Worm (Caenorhabditis elegans) whole organism, midembryonic: ENCODE measurements around the gene lin-5.
A peak's percentile ranks its signal among the peaks of the same experiment; 100 is the strongest.

ENCODE experiments used
- T22C8.4 ChIP-seq: fragments of 200-800 bp; sonication (Bioruptor generic); IDR thresholded peaks from 2 replicates; pipeline ENCODE4 v1.3.6; 2022; ENCODE audit warnings: missing genetic modification characterization, missing compliant biosample characterization
- cog-1 ChIP-seq: sonication (generic microtip); optimal IDR thresholded peaks from 2 replicates; lab custom pipeline; 2016; ENCODE audit warnings: missing genetic modification characterization, missing compliant biosample characterization
- flt-1 ChIP-seq: fragments of 200-800 bp; sonication (Bioruptor generic); IDR thresholded peaks from 2 replicates; pipeline ENCODE4 v1.3.6; 2022; ENCODE audit warnings: missing genetic modification characterization, missing compliant biosample characterization
- klf-2 ChIP-seq: fragments of 200-800 bp; sonication (Bioruptor generic); conservative IDR thresholded peaks from 2 replicates; pipeline ENCODE4 v1.3.6; 2022; ENCODE audit warnings: missing genetic modification reagents, missing genetic modification characterization, missing compliant biosample characterization
- med-1 ChIP-seq: sonication (generic microtip); optimal IDR thresholded peaks from 2 replicates; lab custom pipeline; 2017; ENCODE audit warnings: missing genetic modification characterization, mild to moderate bottlenecking, missing compliant biosample characterization, antibody characterized with exemption, missing genetic modification reagents; ENCODE audit not compliant: insufficient read depth
- ref-1 ChIP-seq: fragments of 200-800 bp; sonication (Bioruptor generic); conservative IDR thresholded peaks from 2 replicates; pipeline ENCODE4 v1.3.6; 2022; ENCODE audit warnings: missing genetic modification reagents, missing genetic modification characterization, missing compliant biosample characterization
- tab-1 ChIP-seq: fragments of 200-800 bp; sonication (Bioruptor generic); IDR thresholded peaks from 2 replicates; pipeline ENCODE4 v1.3.6; 2022; ENCODE audit warnings: missing genetic modification characterization, missing compliant biosample characterization
- ztf-23 ChIP-seq: fragments of 200-800 bp; sonication (Bioruptor generic); IDR thresholded peaks from 2 replicates; pipeline ENCODE4 v1.3.6; 2022; ENCODE audit warnings: missing genetic modification reagents, missing genetic modification characterization, missing compliant biosample characterization
- ztf-29 ChIP-seq: fragments of 200-800 bp; sonication (Bioruptor generic); IDR thresholded peaks from 2 replicates; pipeline ENCODE4 v1.3.6; 2022; ENCODE audit warnings: missing genetic modification reagents, missing genetic modification characterization, missing compliant biosample characterization

The lin-5 gene

DNA sequence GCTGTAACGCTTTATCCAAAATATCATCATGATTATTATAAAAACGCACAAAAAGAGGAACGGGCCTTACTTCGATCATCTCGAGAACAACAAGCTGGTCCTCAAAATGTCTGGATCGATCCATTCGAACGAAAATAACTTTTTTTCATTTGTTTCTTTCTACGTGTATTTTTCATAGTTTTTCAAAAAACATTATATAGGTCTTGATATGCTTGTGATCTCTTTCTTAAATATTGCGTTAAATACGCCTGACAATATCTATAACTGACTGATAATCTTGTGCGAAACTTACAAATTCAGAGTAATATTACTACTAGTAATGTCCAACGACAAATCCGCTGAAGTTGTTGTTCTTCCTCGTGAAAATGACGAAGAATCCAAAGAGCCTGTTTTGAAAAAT, 2.3 kb upstream of the lin-5 start, which contains the start of gene sds-22:
TSS of gene sds-22 (plus strand) at position 301 of the 400 bp plus-strand sequence.
- no peak for TF ChIP-seq tab-1
- TF ChIP-seq ztf-23 (GFP tag; lab: Robert Waterston, UW), result no peak
- TF ChIP-seq flt-1 (GFP tag; lab: Robert Waterston, UW), result no peak
- TF ChIP-seq klf-2 (GFP tag; lab: Robert Waterston, UW), result no peak

DNA sequence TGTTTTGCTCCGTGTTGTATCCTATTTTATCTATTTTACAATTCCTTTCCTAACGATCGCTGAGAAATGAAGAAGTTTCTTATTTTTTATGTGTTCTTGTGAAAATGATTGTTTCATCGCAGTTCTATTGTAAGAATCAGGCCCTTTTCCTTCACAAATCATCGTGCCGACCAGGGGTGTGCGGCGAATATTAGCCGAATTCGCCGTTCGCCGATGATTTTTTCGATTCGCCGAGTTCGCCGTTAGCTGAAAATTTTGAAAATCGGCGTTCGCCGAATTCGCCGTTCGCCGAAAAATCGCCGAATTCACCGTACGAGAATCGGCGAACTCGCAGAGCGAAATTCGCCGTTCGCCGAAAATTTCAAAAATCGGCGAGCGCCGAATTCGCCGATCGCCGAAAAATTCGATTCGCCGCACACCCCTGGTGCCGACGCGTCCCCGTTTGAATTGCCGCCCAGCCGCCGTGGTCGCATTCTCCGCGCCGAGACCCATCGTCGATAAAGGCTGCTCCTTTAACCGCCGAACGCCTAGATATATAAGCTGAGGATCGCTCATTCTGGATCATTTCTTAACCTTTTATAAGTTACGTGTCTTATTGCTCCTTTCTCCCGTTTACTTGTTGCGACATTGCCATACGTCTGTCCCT, 3.2 kb downstream of the lin-5 start:
- no peak for TF ChIP-seq ztf-29 (GFP tag; lab: Robert Waterston, UW)
- no peak for TF ChIP-seq cog-1 (tag; lab: Kevin White, UChicago)
- no peak for TF ChIP-seq flt-1 (GFP tag; lab: Robert Waterston, UW)

DNA sequence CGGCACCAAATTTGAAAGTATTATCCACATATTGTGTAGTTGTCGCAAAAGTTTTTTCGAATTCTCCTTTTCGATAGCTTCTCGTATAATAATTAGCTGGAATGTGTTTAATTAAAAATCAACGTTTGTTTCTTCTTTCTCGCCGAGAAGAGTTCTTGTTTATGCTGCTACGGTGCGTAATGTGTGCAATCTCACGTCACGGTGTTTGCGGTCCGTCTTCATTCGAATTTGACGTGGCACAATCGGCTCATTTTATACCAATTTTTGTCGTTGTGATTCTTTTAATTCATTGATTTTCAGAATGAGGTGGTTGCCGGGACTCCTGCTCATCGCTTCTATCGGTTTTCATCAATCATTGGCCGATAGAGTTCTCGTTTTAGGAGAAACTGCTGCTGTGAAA, 3.8 kb downstream of the lin-5 start, which contains the start of gene ostb-1:
TSS of gene ostb-1 (plus strand) at position 301 of the 400 bp plus-strand sequence.
- TF ChIP-seq ztf-29 (GFP tag; lab: Robert Waterston, UW), result no peak
- no peak for TF ChIP-seq ref-1
- no peak for TF ChIP-seq tab-1
- no peak for TF ChIP-seq med-1
- no peak for TF ChIP-seq klf-2 (GFP tag; lab: Robert Waterston, UW)
- TF ChIP-seq ztf-23 (GFP tag; lab: Robert Waterston, UW), result no peak
- TF ChIP-seq flt-1 (GFP tag; lab: Robert Waterston, UW), result no peak
- TF ChIP-seq cog-1 (tag; lab: Kevin White, UChicago), result no peak
- no peak for TF ChIP-seq T22C8.4 (GFP tag; lab: Robert Waterston, UW)

DNA sequence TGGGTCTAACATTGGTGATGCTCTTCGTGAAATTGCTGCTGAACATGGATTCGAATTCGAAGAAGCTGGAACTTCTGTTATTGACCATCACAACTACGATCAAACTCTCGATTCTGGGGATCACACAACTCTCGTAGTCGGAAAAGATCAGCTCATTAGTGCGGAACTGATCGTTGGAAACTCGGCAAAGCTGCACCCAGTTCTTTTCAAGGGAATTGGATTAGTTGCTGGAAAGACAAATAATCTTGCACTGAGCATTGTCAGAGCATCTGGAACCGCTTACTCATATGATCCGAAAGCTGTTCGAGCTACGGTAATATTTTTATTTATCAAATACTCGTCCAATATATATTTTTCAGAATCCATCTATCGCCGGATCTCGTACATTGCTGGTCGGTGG, 4.5 kb downstream of the lin-5 start:
- TF ChIP-seq cog-1 (tag; lab: Kevin White, UChicago) (no peak), klf-2 (GFP tag; lab: Robert Waterston, UW) (no peak)

DNA sequence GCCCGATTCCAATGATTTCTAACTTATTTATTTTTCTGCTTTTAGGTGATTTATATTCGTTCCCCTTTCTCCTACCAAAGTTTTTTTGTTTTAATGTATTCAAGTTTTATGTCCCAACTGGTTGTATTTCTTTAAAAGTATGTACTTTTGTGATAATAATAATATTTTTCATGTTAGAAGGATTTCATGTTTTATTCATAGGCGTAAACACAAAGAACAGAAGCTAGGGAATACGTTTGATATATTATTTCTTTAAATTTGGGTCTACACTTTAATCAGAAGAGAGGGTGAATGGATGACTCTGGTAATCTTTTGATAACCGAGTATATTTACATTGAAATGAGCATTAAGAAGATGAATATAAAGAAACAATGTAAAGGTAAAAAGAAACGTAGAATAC, 5.7 kb downstream of the lin-5 start:
- TF ChIP-seq ztf-23 (GFP tag; lab: Robert Waterston, UW), result no peak
- TF ChIP-seq tab-1, result no peak
- TF ChIP-seq med-1, result no peak
- no peak for TF ChIP-seq ref-1
- no peak for TF ChIP-seq ztf-29 (GFP tag; lab: Robert Waterston, UW)

DNA sequence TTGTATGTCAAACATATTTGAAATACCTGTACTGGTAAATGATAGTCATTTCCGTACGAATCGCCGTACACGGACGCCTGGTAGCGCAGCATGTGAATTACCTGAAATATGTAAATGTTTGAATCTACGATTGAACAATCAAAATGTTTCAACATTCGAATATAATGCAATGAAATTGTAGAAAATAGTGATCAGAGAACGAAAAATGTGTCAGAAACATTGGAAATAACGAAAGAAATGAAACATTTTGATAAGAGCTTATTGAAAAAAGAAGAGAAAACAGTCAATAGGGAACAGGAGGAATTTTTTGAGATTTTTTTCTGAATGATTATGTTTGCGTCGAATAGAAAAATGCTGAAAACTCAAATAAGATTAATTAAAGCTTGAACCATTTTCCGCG, 9.7 kb downstream of the lin-5 start, which contains the start of gene ztf-17:
TSS of gene ztf-17 (minus strand) at position 101 of the 400 bp plus-strand sequence.
- TF ChIP-seq T22C8.4 (GFP tag; lab: Robert Waterston, UW) (no peak), tab-1 (no peak), flt-1 (GFP tag; lab: Robert Waterston, UW) (no peak), ztf-23 (GFP tag; lab: Robert Waterston, UW) (no peak), med-1 (no peak), cog-1 (tag; lab: Kevin White, UChicago) (no peak), ztf-29 (GFP tag; lab: Robert Waterston, UW) (no peak), ref-1 (no peak), klf-2 (GFP tag; lab: Robert Waterston, UW) (no peak)

DNA sequence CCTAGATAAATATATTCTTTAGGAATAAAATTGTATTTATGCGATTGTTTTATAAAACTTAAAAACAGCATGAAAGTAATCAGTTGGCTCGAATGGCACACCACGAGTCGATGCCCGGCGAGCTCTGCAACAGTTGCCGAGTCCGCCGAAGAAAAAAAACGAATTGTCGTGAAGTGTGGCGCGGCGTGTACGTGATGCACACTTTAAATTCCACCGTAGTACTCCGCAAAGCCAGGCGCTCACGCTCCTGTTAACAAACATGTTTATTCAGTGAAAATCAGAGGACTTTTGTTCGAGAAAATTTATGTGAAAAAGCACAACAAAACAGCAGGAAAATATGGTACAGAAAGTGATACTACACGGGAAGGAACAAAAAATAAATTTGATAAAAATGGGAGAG, 10.3 kb downstream of the lin-5 start:
- TF ChIP-seq ref-1, result no peak
- TF ChIP-seq tab-1, result no peak
- TF ChIP-seq med-1, result no peak
- TF ChIP-seq flt-1 (GFP tag; lab: Robert Waterston, UW), result 0 out of 2 replicates have a peak, but pooled peaks have one; percentile 20

DNA sequence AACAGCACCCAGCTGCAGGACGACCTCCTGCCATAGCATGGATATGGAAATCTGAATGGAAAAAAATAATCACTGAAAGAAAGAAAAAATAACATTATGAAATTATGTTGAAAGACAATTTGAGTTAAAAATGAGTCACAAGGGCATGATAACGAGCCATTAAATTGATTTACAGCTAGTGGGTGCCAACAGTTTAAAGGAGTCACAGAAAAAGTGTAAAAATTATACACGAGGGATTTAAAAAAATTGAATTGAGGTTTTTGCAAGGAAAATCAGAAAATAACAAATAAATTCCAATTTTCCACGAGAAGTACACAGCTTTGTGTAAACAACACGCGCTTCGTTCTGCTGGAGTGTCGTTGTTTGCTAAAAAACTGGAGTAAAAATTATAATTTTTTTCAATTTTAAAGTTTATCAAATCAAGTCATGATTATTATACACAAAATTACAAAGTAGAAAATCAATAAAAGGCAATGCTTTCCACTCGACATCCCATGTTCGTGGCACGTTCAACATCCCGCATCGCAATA, 13.5 kb downstream of the lin-5 start, which contains the start of gene T01H3.3:
TSS of gene T01H3.3 (minus strand) at position 51 of the 530 bp plus-strand sequence.
- TF ChIP-seq T22C8.4 (GFP tag; lab: Robert Waterston, UW) (no peak), cog-1 (tag; lab: Kevin White, UChicago) (no peak)

DNA sequence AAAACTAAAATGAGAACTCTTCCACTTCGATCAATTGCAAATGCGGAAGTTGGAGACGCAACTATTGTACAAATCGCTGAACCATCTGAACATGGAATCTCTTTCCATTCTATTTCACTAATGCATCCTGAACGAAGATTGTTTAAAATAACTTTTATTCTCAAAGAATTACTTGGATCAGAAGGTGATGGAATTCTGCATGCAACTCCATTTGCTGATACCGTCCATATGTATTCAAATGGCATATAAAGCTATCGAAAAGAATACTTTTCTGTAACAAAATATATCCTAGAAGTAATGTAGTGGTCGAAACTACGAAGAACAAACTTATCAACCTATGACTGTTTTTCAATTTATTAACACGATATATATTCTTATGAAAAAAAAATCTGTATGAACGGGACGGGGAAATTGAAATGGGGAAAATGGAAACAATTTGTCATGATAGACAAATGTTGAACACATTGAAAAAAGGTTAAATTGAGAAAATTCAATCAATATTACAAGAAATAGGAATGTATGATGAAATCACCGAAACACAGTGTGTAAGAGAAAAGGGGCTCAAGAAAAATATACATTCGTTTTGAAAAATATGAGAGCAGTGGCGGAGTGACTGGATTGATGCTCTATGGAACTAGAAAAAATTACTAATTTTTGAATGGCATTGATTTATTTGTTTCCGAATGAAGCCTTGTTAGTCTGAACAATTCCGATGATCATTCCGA, 17.5 kb downstream of the lin-5 start, which contains the start of gene T01H3.2:
TSS of gene T01H3.2 (minus strand) at position 251 of the 725 bp plus-strand sequence.
- TF ChIP-seq cog-1 (tag; lab: Kevin White, UChicago) (no peak), klf-2 (GFP tag; lab: Robert Waterston, UW) (no peak), ref-1 (no peak), med-1 (no peak), ztf-23 (GFP tag; lab: Robert Waterston, UW) (no peak), flt-1 (GFP tag; lab: Robert Waterston, UW) (no peak), ztf-29 (GFP tag; lab: Robert Waterston, UW) (no peak), T22C8.4 (GFP tag; lab: Robert Waterston, UW) (no peak), tab-1 (no peak)

DNA sequence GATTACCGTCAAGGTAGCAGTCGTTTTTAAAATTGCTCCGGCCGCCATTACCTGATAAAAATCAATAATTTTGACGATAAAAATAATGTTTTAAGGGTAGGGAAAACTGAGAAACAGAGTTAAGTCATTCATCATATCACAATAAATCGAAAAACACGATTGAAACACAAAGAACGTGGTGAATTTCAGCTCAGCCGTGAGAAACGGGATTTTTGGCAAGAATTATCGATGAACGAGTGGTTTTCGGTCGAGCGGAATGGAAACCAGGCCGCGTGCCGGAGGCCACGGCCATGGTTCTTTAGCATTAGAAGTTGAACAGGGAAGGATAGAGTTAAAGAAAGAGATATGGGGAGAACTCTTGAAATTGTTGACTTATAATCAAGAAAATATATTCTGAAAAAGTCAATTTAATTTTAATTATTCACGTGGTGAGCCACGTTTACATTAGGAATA, 18.9 kb downstream of the lin-5 start, which contains the start of the genes vha-4 and T01H3.5:
TSS of gene vha-4 (minus strand) at position 51 of the 453 bp plus-strand sequence.
TSS of gene T01H3.5 (plus strand) at position 351 of the 453 bp plus-strand sequence.
- TF ChIP-seq flt-1 (GFP tag; lab: Robert Waterston, UW), result no peak
